Comparison of ENCODE assay signal across 1 fruit fly cellular context in the genomic region with DNA sequence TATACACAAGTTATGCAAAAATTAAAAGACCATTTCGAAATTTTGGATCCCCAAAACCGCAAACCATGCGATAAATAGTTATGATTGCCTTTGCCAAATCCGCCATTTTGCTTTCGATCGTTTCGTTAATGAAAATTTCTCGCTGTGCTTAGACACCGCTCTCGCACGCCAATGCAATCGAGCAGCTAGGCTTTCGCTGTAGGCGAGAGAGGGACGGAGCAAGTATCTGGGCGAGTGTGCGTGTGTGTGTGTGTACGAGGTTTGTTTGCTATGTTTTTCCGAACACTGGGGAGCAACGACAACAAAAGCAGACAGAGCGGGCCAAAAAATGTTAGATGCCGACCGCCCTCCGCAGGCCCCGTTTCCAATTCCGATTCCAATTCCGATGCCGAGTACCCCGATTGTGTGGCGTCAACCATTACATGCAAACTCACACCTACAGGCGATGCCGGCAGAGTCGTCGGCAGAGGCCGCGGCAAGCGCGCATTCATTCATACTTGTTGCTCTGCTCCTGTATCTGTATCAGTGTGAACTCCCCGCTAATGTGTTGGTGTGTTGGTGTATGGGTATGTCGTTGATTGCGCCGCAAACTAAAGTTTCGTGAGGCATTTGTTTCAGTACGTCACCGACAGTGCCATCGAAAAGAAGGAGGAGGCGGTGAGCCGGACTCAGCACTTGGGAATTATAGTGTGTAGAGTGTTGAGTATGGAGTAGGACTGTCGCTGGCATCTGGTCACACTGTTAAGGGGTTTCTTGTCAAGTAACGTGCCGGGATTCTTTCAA.
TF ChIP-seq lines count a peak whose summit lies in the region.

No protein-coding gene starts in this region.

TF ChIP-seq in whole organism, embryonic, 481 proteins besides CTCF, POLR2A, EP300 and RAD21 (continued from another document and continues in another):
- TF ChIP-seq CG10959 (GFP tag; IDR thresholded peaks at IDR 0.05; lab: Robert Waterston, UW), result peak; percentile 34; the same call in 1 of the 2 replicates
- TF ChIP-seq exex (tag; optimal IDR thresholded peaks at IDR 0.05; lab: Kevin White, UChicago), result peak; percentile 86
- TF ChIP-seq CG11093 (GFP tag; IDR thresholded peaks at IDR 0.05; lab: Robert Waterston, UW), result no peak
- TF ChIP-seq Side (GFP tag; optimal IDR thresholded peaks at IDR 0.05; lab: Kevin White, UChicago), result peak; percentile 7
- peak; percentile 64 for TF ChIP-seq lilli (GFP tag; optimal IDR thresholded peaks at IDR 0.05; lab: Kevin White, UChicago)
- no peak for TF ChIP-seq CG7963 (GFP tag; IDR thresholded peaks at IDR 0.05; lab: Robert Waterston, UW; ENCODE audit: partially characterized antibody)
- TF ChIP-seq CG13424 (tag; optimal IDR thresholded peaks at IDR 0.05; lab: Kevin White, UChicago), result peak; percentile 32
- no peak; the same call in 2 of the 3 replicates for TF ChIP-seq CG17361 (GFP tag; IDR thresholded peaks at IDR 0.05; lab: Robert Waterston, UW)
- TF ChIP-seq CG12942 (GFP tag; optimal IDR thresholded peaks at IDR 0.05; lab: Kevin White, UChicago), result no peak
- TF ChIP-seq BEAF-32 (GFP tag; optimal IDR thresholded peaks at IDR 0.05; lab: Kevin White, UChicago), result no peak
- TF ChIP-seq YL-1 (GFP tag; optimal IDR thresholded peaks at IDR 0.05; lab: Kevin White, UChicago), result no peak
- TF ChIP-seq CG4424 (GFP tag; optimal IDR thresholded peaks at IDR 0.05; lab: Kevin White, UChicago), result no peak
- no peak for TF ChIP-seq wek (GFP tag; optimal IDR thresholded peaks at IDR 0.05; lab: Kevin White, UChicago)
- TF ChIP-seq CG8924 (tag; optimal IDR thresholded peaks at IDR 0.05; lab: Kevin White, UChicago), result peak; percentile 69
- peak; percentile 87 for TF ChIP-seq chm (GFP tag; IDR thresholded peaks at IDR 0.05; lab: Robert Waterston, UW)
- no peak; the same call in 1 of the 2 replicates for TF ChIP-seq CG32767 (GFP tag; IDR thresholded peaks at IDR 0.05; lab: Robert Waterston, UW)
- peak; percentile 100 for TF ChIP-seq CG1233 (GFP tag; optimal IDR thresholded peaks at IDR 0.05; lab: Kevin White, UChicago)
- TF ChIP-seq sna (GFP tag; IDR thresholded peaks at IDR 0.05; lab: Robert Waterston, UW; ENCODE audit: partially characterized antibody), result peak; percentile 53; the same call in 1 of the 2 replicates
- TF ChIP-seq Eip74EF (GFP tag; optimal IDR thresholded peaks at IDR 0.05; lab: Kevin White, UChicago), result peak in 1 of 2 experiments; percentile 50
- TF ChIP-seq ap (GFP tag; IDR thresholded peaks at IDR 0.05; lab: Robert Waterston, UW), result 0 out of 2 replicates have a peak, but pooled peaks have one; percentile 33
- TF ChIP-seq Max (GFP tag; optimal IDR thresholded peaks at IDR 0.05; lab: Kevin White, UChicago), result no peak
- TF ChIP-seq CG10654 (GFP tag; optimal IDR thresholded peaks at IDR 0.05; lab: Kevin White, UChicago), result peak; percentile 17
- TF ChIP-seq CG10321 (GFP tag; IDR thresholded peaks at IDR 0.05; lab: Robert Waterston, UW), result peak; percentile 46; the same call in 1 of the 2 replicates
- TF ChIP-seq Spps (tag; optimal IDR thresholded peaks at IDR 0.05; lab: Kevin White, UChicago), result no peak
- peak; percentile 100 for TF ChIP-seq CG10543 (GFP tag; optimal IDR thresholded peaks at IDR 0.05; lab: Kevin White, UChicago)
- TF ChIP-seq ftz-f1 (GFP tag; optimal IDR thresholded peaks at IDR 0.05; lab: Kevin White, UChicago), result peak; percentile 89
- no peak for TF ChIP-seq Usf (GFP tag; optimal IDR thresholded peaks at IDR 0.05; lab: Kevin White, UChicago)
- TF ChIP-seq CG7745 (tag; optimal IDR thresholded peaks at IDR 0.05; lab: Kevin White, UChicago), result no peak
- peak; percentile 19 for TF ChIP-seq bcd (GFP tag; optimal IDR thresholded peaks at IDR 0.05; lab: Kevin White, UChicago)
- TF ChIP-seq klu (GFP tag; IDR thresholded peaks at IDR 0.05; lab: Robert Waterston, UW), result peak; percentile 50; the same call in 1 of the 2 replicates
- peak; percentile 7 for TF ChIP-seq MESR4 (GFP tag; optimal IDR thresholded peaks at IDR 0.05; lab: Kevin White, UChicago)
- peak; percentile 68 for TF ChIP-seq CG6272 (GFP tag; IDR thresholded peaks at IDR 0.05; lab: Robert Waterston, UW)
- no peak for TF ChIP-seq corto (GFP tag; optimal IDR thresholded peaks at IDR 0.05; lab: Kevin White, UChicago)
- TF ChIP-seq hb (GFP tag; IDR thresholded peaks at IDR 0.05; lab: Robert Waterston, UW; ENCODE audit: partially characterized antibody), result no peak
- TF ChIP-seq wor (GFP tag; IDR thresholded peaks at IDR 0.05; lab: Robert Waterston, UW), result 0 out of 2 replicates have a peak, but pooled peaks have one; percentile 20
- peak; percentile 14 for TF ChIP-seq Abd-B (GFP tag; optimal IDR thresholded peaks at IDR 0.05; lab: Kevin White, UChicago)
- TF ChIP-seq sr (GFP tag; IDR thresholded peaks at IDR 0.05; lab: Robert Waterston, UW), result peak; percentile 6; the same call in 1 of the 3 replicates
- peak; percentile 66; the same call in 1 of the 2 replicates for TF ChIP-seq Bgb (GFP tag; IDR thresholded peaks at IDR 0.05; lab: Robert Waterston, UW; ENCODE audit: partially characterized antibody)
- TF ChIP-seq tin (GFP tag; optimal IDR thresholded peaks at IDR 0.05; lab: Kevin White, UChicago), result peak; percentile 2
- TF ChIP-seq CG18619 (GFP tag; optimal IDR thresholded peaks at IDR 0.05; lab: Kevin White, UChicago), result peak; percentile 15
- TF ChIP-seq bigmax (GFP tag; optimal IDR thresholded peaks at IDR 0.05; lab: Kevin White, UChicago), result peak; percentile 33
- peak; percentile 38 for TF ChIP-seq Atf3 (GFP tag; optimal IDR thresholded peaks at IDR 0.05; lab: Kevin White, UChicago)
- TF ChIP-seq Optix (GFP tag; IDR thresholded peaks at IDR 0.05; lab: Robert Waterston, UW), result peak; percentile 62
- TF ChIP-seq HHEX (GFP tag; optimal IDR thresholded peaks at IDR 0.05; lab: Kevin White, UChicago), result no peak
- no peak for TF ChIP-seq Dfd (GFP tag; optimal IDR thresholded peaks at IDR 0.05; lab: Kevin White, UChicago)
- no peak for TF ChIP-seq Dip2 (GFP tag; IDR thresholded peaks at IDR 0.05; lab: Robert Waterston, UW)
- TF ChIP-seq Hr78 (GFP tag; optimal IDR thresholded peaks at IDR 0.05; lab: Kevin White, UChicago), result peak in 1 of 2 experiments; percentile 83
- peak; percentile 55 for TF ChIP-seq Xrp1 (GFP tag; IDR thresholded peaks at IDR 0.05; lab: Robert Waterston, UW)
- peak; percentile 87 for TF ChIP-seq ash1 (GFP tag; optimal IDR thresholded peaks at IDR 0.05; lab: Kevin White, UChicago)
- TF ChIP-seq her (GFP tag; optimal IDR thresholded peaks at IDR 0.05; lab: Kevin White, UChicago), result peak; percentile 56
- no peak for TF ChIP-seq Gsc (GFP tag; IDR thresholded peaks at IDR 0.05; lab: Robert Waterston, UW)
- peak; percentile 22 for TF ChIP-seq oc (tag; optimal IDR thresholded peaks at IDR 0.05; lab: Kevin White, UChicago)
- TF ChIP-seq fd3F (GFP tag; optimal IDR thresholded peaks at IDR 0.05; lab: Kevin White, UChicago), result no peak
- TF ChIP-seq Myb (GFP tag; optimal IDR thresholded peaks at IDR 0.05; lab: Kevin White, UChicago), result peak; percentile 17
- peak; percentile 58; the same call in 1 of the 2 replicates for TF ChIP-seq CG13287 (GFP tag; IDR thresholded peaks at IDR 0.05; lab: Robert Waterston, UW; ENCODE audit: partially characterized antibody)
- TF ChIP-seq inv (GFP tag; IDR thresholded peaks at IDR 0.05; lab: Robert Waterston, UW; ENCODE audit: partially characterized antibody), result peak; percentile 38; the same call in 1 of the 2 replicates
- TF ChIP-seq CG2678 (tag; optimal IDR thresholded peaks at IDR 0.05; lab: Kevin White, UChicago), result peak; percentile 30
- TF ChIP-seq CG14014 (GFP tag; IDR thresholded peaks at IDR 0.05; lab: Robert Waterston, UW), result no peak; the same call in none of the 2 replicates
- TF ChIP-seq ttk (GFP tag; IDR thresholded peaks at IDR 0.05; lab: Robert Waterston, UW), result peak; percentile 39; the same call in 1 of the 2 replicates
- TF ChIP-seq ato (GFP tag; IDR thresholded peaks at IDR 0.05; lab: Robert Waterston, UW; ENCODE audit: partially characterized antibody), result no peak
- TF ChIP-seq zfh1 (GFP tag; IDR thresholded peaks at IDR 0.05; lab: Robert Waterston, UW), result peak; percentile 57; the same call in 1 of the 3 replicates
- no peak; the same call in 1 of the 2 replicates for TF ChIP-seq esg (GFP tag; conservative IDR thresholded peaks at IDR 0.05; lab: Robert Waterston, UW)
- TF ChIP-seq Oaz (GFP tag; IDR thresholded peaks at IDR 0.05; lab: Robert Waterston, UW), result no peak
- no peak for TF ChIP-seq ac (GFP tag; optimal IDR thresholded peaks at IDR 0.05; lab: Kevin White, UChicago)
- no peak for TF ChIP-seq CG10267 (tag; optimal IDR thresholded peaks at IDR 0.05; lab: Kevin White, UChicago)
- TF ChIP-seq Lhr (GFP tag; optimal IDR thresholded peaks at IDR 0.05; lab: Kevin White, UChicago), result no peak
- TF ChIP-seq CG13894 (tag; optimal IDR thresholded peaks at IDR 0.05; lab: Kevin White, UChicago), result peak; percentile 96
- TF ChIP-seq CG11695 (GFP tag; IDR thresholded peaks at IDR 0.05; lab: Robert Waterston, UW), result no peak
- peak; percentile 30; the same call in 1 of the 3 replicates for TF ChIP-seq Mrtf (GFP tag; IDR thresholded peaks at IDR 0.05; lab: Robert Waterston, UW)
- TF ChIP-seq gt (GFP tag; IDR thresholded peaks at IDR 0.05; lab: Robert Waterston, UW), result no peak
- TF ChIP-seq ssp (GFP tag; IDR thresholded peaks at IDR 0.05; lab: Robert Waterston, UW), result peak; percentile 47
- no peak for TF ChIP-seq Chrac-16 (GFP tag; optimal IDR thresholded peaks at IDR 0.05; lab: Kevin White, UChicago)
- no peak for TF ChIP-seq fd102C (GFP tag; optimal IDR thresholded peaks at IDR 0.05; lab: Kevin White, UChicago)
- no peak for TF ChIP-seq br (optimal IDR thresholded peaks at IDR 0.05; lab: Kevin White, UChicago)
- peak; percentile 72 for TF ChIP-seq lab (GFP tag; optimal IDR thresholded peaks at IDR 0.05; lab: Kevin White, UChicago)
- TF ChIP-seq zfh2 (GFP tag; optimal IDR thresholded peaks at IDR 0.05; lab: Kevin White, UChicago), result peak; percentile 72
- no peak for TF ChIP-seq CG7928 (GFP tag; optimal IDR thresholded peaks at IDR 0.05; lab: Kevin White, UChicago)
- peak; percentile 100 for TF ChIP-seq cg (GFP tag; optimal IDR thresholded peaks at IDR 0.05; lab: Kevin White, UChicago)
- no peak for TF ChIP-seq CG30403 (GFP tag; optimal IDR thresholded peaks at IDR 0.05; lab: Kevin White, UChicago)
- TF ChIP-seq sisA (GFP tag; IDR thresholded peaks at IDR 0.05; lab: Robert Waterston, UW), result peak; percentile 58
- peak; percentile 73 for TF ChIP-seq phol (tag; optimal IDR thresholded peaks at IDR 0.05; lab: Kevin White, UChicago)
- no peak for TF ChIP-seq CG13123 (GFP tag; optimal IDR thresholded peaks at IDR 0.05; lab: Kevin White, UChicago)
- peak; percentile 57 for TF ChIP-seq Poxn (GFP tag; IDR thresholded peaks at IDR 0.05; lab: Robert Waterston, UW)
- TF ChIP-seq Nf-YC (tag; optimal IDR thresholded peaks at IDR 0.05; lab: Kevin White, UChicago), result peak; percentile 77
- no peak for TF ChIP-seq gcm2 (GFP tag; optimal IDR thresholded peaks at IDR 0.05; lab: Kevin White, UChicago)
- no peak for TF ChIP-seq pan (optimal IDR thresholded peaks at IDR 0.05; lab: Kevin White, UChicago)
- peak in 1 of 2 experiments; percentile 66 for TF ChIP-seq pan (GFP tag; optimal IDR thresholded peaks at IDR 0.05 in 1 of 2, IDR thresholded peaks at IDR 0.05 in 1 of 2)
- TF ChIP-seq CG3726 (GFP tag; IDR thresholded peaks at IDR 0.05; lab: Robert Waterston, UW), result no peak
- TF ChIP-seq ewg (GFP tag; optimal IDR thresholded peaks at IDR 0.05; lab: Kevin White, UChicago), result no peak
- TF ChIP-seq CG10979 (tag; optimal IDR thresholded peaks at IDR 0.05; lab: Kevin White, UChicago), result no peak
- peak; percentile 99 for TF ChIP-seq chinmo (GFP tag; IDR thresholded peaks at IDR 0.05; lab: Robert Waterston, UW; ENCODE audit: partially characterized antibody)
- peak; percentile 50 for TF ChIP-seq Antp (GFP tag; optimal IDR thresholded peaks at IDR 0.05; lab: Kevin White, UChicago)
- TF ChIP-seq cad (GFP tag; optimal IDR thresholded peaks at IDR 0.05; lab: Kevin White, UChicago), result no peak
- no peak for TF ChIP-seq wdn (GFP tag; IDR thresholded peaks at IDR 0.05; lab: Robert Waterston, UW)
- peak; percentile 21 for TF ChIP-seq CG9609 (GFP tag; optimal IDR thresholded peaks at IDR 0.05; lab: Kevin White, UChicago)
- TF ChIP-seq CG4854 (GFP tag; optimal IDR thresholded peaks at IDR 0.05; lab: Kevin White, UChicago), result no peak
- TF ChIP-seq tx (GFP tag; optimal IDR thresholded peaks at IDR 0.05; lab: Kevin White, UChicago), result peak; percentile 52
- no peak for TF ChIP-seq gsb (GFP tag; IDR thresholded peaks at IDR 0.05; lab: Robert Waterston, UW)
- no peak for TF ChIP-seq mld (GFP tag; IDR thresholded peaks at IDR 0.05; lab: Robert Waterston, UW; ENCODE audit: partially characterized antibody)
- no peak for TF ChIP-seq CG15601 (tag; optimal IDR thresholded peaks at IDR 0.05; lab: Kevin White, UChicago)
- TF ChIP-seq trh (GFP tag; optimal IDR thresholded peaks at IDR 0.05; lab: Kevin White, UChicago), result no peak
- no peak for TF ChIP-seq eve (GFP tag; optimal IDR thresholded peaks at IDR 0.05; lab: Kevin White, UChicago)
- no peak for TF ChIP-seq Lim3 (GFP tag; IDR thresholded peaks at IDR 0.05; lab: Robert Waterston, UW)
- TF ChIP-seq Ets97D (GFP tag; optimal IDR thresholded peaks at IDR 0.05; lab: Kevin White, UChicago), result no peak
- peak in 1 of 2 experiments; percentile 9 for TF ChIP-seq Hr51 (GFP tag; optimal IDR thresholded peaks at IDR 0.05; lab: Kevin White, UChicago)
- TF ChIP-seq Trl (optimal IDR thresholded peaks at IDR 0.05; lab: Kevin White, UChicago), result peak; percentile 42 to 80
- TF ChIP-seq Trl (GFP tag; optimal IDR thresholded peaks at IDR 0.05; lab: Kevin White, UChicago), result no peak
- TF ChIP-seq CG32772 (GFP tag; IDR thresholded peaks at IDR 0.05; lab: Robert Waterston, UW), result peak; percentile 59
- TF ChIP-seq CG10565 (GFP tag; optimal IDR thresholded peaks at IDR 0.05; lab: Kevin White, UChicago), result no peak
- TF ChIP-seq CG3838 (GFP tag; optimal IDR thresholded peaks at IDR 0.05; lab: Kevin White, UChicago), result peak; percentile 79
- TF ChIP-seq Med (GFP tag; lab: Kevin White, UChicago), result peak; percentile 94
- TF ChIP-seq gsb-n (tag; optimal IDR thresholded peaks at IDR 0.05; lab: Kevin White, UChicago), result no peak
- peak; percentile 56 for TF ChIP-seq CG9797 (GFP tag; optimal IDR thresholded peaks at IDR 0.05; lab: Kevin White, UChicago)
- peak; percentile 8; the same call in 1 of the 2 replicates for TF ChIP-seq CG8765 (GFP tag; IDR thresholded peaks at IDR 0.05; lab: Robert Waterston, UW)
- TF ChIP-seq CG34422 (GFP tag; IDR thresholded peaks at IDR 0.05; lab: Robert Waterston, UW), result peak; percentile 57; the same call in 2 of the 3 replicates
- TF ChIP-seq row (GFP tag; IDR thresholded peaks at IDR 0.05; lab: Robert Waterston, UW), result peak; percentile 86
- TF ChIP-seq zen (tag; optimal IDR thresholded peaks at IDR 0.05; lab: Kevin White, UChicago), result no peak
- TF ChIP-seq disco-r (GFP tag; optimal IDR thresholded peaks at IDR 0.05; lab: Kevin White, UChicago), result no peak
- TF ChIP-seq peb (GFP tag; IDR thresholded peaks at IDR 0.05; lab: Robert Waterston, UW), result no peak
- peak; percentile 29 for TF ChIP-seq Oli (tag; optimal IDR thresholded peaks at IDR 0.05; lab: Kevin White, UChicago)
